Fruit fly (Drosophila melanogaster) ovary, adult (tissue): ENCODE results near the gene AstCC.

Experiments
- CG17801 ChIP-seq: fragments of 200-800 bp; optimal IDR thresholded peaks from 2 replicates; lab custom pipeline; 2019; ENCODE audit warnings: missing biosample characterization, mild to moderate bottlenecking, missing genetic modification characterization, moderate library complexity; ENCODE audit not compliant: partially characterized antibody

AstCC gene

dm6 chr2L:11057333-11058110, 27.5 kb downstream of the AstCC start:
- TF ChIP-seq CG17801 (GFP tag; lab: Kevin White, UChicago), result peak; percentile 73

- TF ChIP-seq CG17801 (GFP tag; lab: Kevin White, UChicago), result no peak
Observed at dm6 chr2L:11056791-11057332, 28.2 kb downstream of the AstCC start.

- TF ChIP-seq CG17801 (GFP tag; lab: Kevin White, UChicago), result no peak
Observed at dm6 chr2L:11053018-11053807, 31.8 kb downstream of the AstCC start.

- TF ChIP-seq CG17801 (GFP tag; lab: Kevin White, UChicago), result no peak
Observed at dm6 chr2L:11052493-11052788, 32.6 kb downstream of the AstCC start.

- no peak for TF ChIP-seq CG17801 (GFP tag; lab: Kevin White, UChicago)
Observed at dm6 chr2L:11051644-11052492, 33.2 kb downstream of the AstCC start.

- no peak for TF ChIP-seq CG17801 (GFP tag; lab: Kevin White, UChicago)
Observed at dm6 chr2L:11049723-11050122, 35.3 kb downstream of the AstCC start.

- TF ChIP-seq CG17801 (GFP tag; lab: Kevin White, UChicago), result no peak
Observed at dm6 chr2L:11048307-11048706, 36.7 kb downstream of the AstCC start.

- no peak for TF ChIP-seq CG17801 (GFP tag; lab: Kevin White, UChicago)
Observed at dm6 chr2L:11046051-11046450, 39.0 kb downstream of the AstCC start.

- no peak for TF ChIP-seq CG17801 (GFP tag; lab: Kevin White, UChicago)
Observed at dm6 chr2L:11045467-11045914, 39.5 kb downstream of the AstCC start.

dm6 chr2L:11044678-11045466, 40.2 kb downstream of the AstCC start:
- TF ChIP-seq CG17801 (GFP tag; lab: Kevin White, UChicago), result peak; percentile 20

dm6 chr2L:11041785-11042184, 43.2 kb downstream of the AstCC start:
- no peak for TF ChIP-seq CG17801 (GFP tag; lab: Kevin White, UChicago)

dm6 chr2L:11041074-11041473, 44.0 kb downstream of the AstCC start:
- no peak for TF ChIP-seq CG17801 (GFP tag; lab: Kevin White, UChicago)

- no peak for TF ChIP-seq CG17801 (GFP tag; lab: Kevin White, UChicago)
Observed at dm6 chr2L:11039548-11040144, 45.4 kb downstream of the AstCC start.

- TF ChIP-seq CG17801 (GFP tag; lab: Kevin White, UChicago), result no peak
Observed at dm6 chr2L:11038918-11039317, 46.1 kb downstream of the AstCC start.
